Fruit fly (Drosophila melanogaster) whole organism, embryonic: Measurements from ENCODE around the gene Claspin.

Source experiments
- Bdp1 ChIP-seq: fragments of 200-800 bp; sonication (Bioruptor generic); optimal IDR thresholded peaks from 3 replicates; lab custom pipeline; 2016; ENCODE audit warnings: missing biosample characterization, missing genetic modification characterization
- Blimp-1 ChIP-seq: fragments of 200-800 bp; sonication (Bioruptor generic); optimal IDR thresholded peaks from 3 replicates; lab custom pipeline; 2018; ENCODE audit warnings: missing biosample characterization, missing genetic modification characterization, mild to moderate bottlenecking, moderate library complexity, missing genetic modification reagents
- BtbVII ChIP-seq: fragments of 200-800 bp; sonication (Bioruptor generic); optimal IDR thresholded peaks from 3 replicates; lab custom pipeline; 2017; ENCODE audit warnings: missing biosample characterization, mild to moderate bottlenecking, missing genetic modification characterization
- Bteb2 ChIP-seq: fragments of 200-800 bp; sonication (Bioruptor generic); optimal IDR thresholded peaks from 2 replicates; lab custom pipeline; 2016; ENCODE audit warnings: missing biosample characterization, missing genetic modification characterization
- CG10366 ChIP-seq: fragments of 200-800 bp; sonication (Bioruptor generic); IDR thresholded peaks from 2 replicates; pipeline ENCODE4 v1.3.6; 2022; ENCODE audit warnings: missing biosample characterization, missing genetic modification characterization
- CG10431 ChIP-seq: fragments of 200-800 bp; sonication (Bioruptor generic); optimal IDR thresholded peaks from 3 replicates; lab custom pipeline; 2018; ENCODE audit warnings: missing biosample characterization, mild to moderate bottlenecking, missing genetic modification characterization
- CG11504 ChIP-seq: fragments of 200-800 bp; sonication (Bioruptor generic); optimal IDR thresholded peaks from 3 replicates; lab custom pipeline; 2019; ENCODE audit warnings: missing biosample characterization, mild to moderate bottlenecking, missing genetic modification characterization, moderate library complexity
- CG14667 ChIP-seq: fragments of 200-800 bp; sonication (Bioruptor generic); IDR thresholded peaks from 2 replicates; pipeline ENCODE4 v1.3.6; 2022; ENCODE audit warnings: missing biosample characterization, missing genetic modification characterization
- CG15601 ChIP-seq: fragments of 200-800 bp; sonication (Bioruptor generic); optimal IDR thresholded peaks from 3 replicates; lab custom pipeline; 2019; ENCODE audit warnings: missing biosample characterization, mild to moderate bottlenecking, missing genetic modification characterization, moderate library complexity
- CG1602 ChIP-seq: fragments of 200-800 bp; sonication (Bioruptor generic); optimal IDR thresholded peaks from 3 replicates; lab custom pipeline; 2016; ENCODE audit warnings: missing biosample characterization, missing genetic modification characterization
- CG16815 ChIP-seq: fragments of 200-800 bp; sonication (Bioruptor generic); optimal IDR thresholded peaks from 3 replicates; lab custom pipeline; 2017; ENCODE audit warnings: missing biosample characterization, mild to moderate bottlenecking, missing genetic modification characterization
- CG17328 ChIP-seq: fragments of 200-800 bp; sonication (Bioruptor generic); IDR thresholded peaks from 2 replicates; pipeline ENCODE4 v1.3.6; 2022; ENCODE audit warnings: missing biosample characterization, missing genetic modification characterization
- CG17385 ChIP-seq: fragments of 200-800 bp; sonication (Bioruptor generic); optimal IDR thresholded peaks from 3 replicates; lab custom pipeline; 2018; ENCODE audit warnings: missing biosample characterization, mild to moderate bottlenecking, missing genetic modification characterization
- CG17829 ChIP-seq: fragments of 200-800 bp; optimal IDR thresholded peaks from 2 replicates; lab custom pipeline; 2019; ENCODE audit warnings: missing biosample characterization, mild to moderate bottlenecking, missing genetic modification characterization, moderate library complexity
- CG18011 ChIP-seq: fragments of 200-800 bp; sonication (Bioruptor generic); optimal IDR thresholded peaks from 2 replicates; lab custom pipeline; 2017; ENCODE audit warnings: missing biosample characterization, missing genetic modification characterization, mild to moderate bottlenecking, moderate library complexity, missing genotype
- CG1832 ChIP-seq: fragments of 200-800 bp; sonication (Bioruptor generic); optimal IDR thresholded peaks from 2 replicates; lab custom pipeline; 2017; ENCODE audit warnings: missing biosample characterization, mild to moderate bottlenecking, missing genetic modification characterization, inconsistent platforms
- CG30020 ChIP-seq: fragments of 200-800 bp; optimal IDR thresholded peaks from 2 replicates; lab custom pipeline; 2019; ENCODE audit warnings: missing biosample characterization, mild to moderate bottlenecking, missing genetic modification characterization, moderate library complexity
- CG30431 ChIP-seq: fragments of 200-800 bp; sonication (Bioruptor generic); optimal IDR thresholded peaks from 2 replicates; lab custom pipeline; 2017; ENCODE audit warnings: missing biosample characterization, missing genetic modification characterization
- CG33213 ChIP-seq: fragments of 200-800 bp; sonication (Bioruptor generic); optimal IDR thresholded peaks from 3 replicates; lab custom pipeline; 2016; ENCODE audit warnings: missing biosample characterization, missing genetic modification characterization
- CG7786 ChIP-seq: fragments of 200-800 bp; sonication (Bioruptor generic); optimal IDR thresholded peaks from 2 replicates; lab custom pipeline; 2016; ENCODE audit warnings: missing biosample characterization, missing genetic modification characterization
- Camta ChIP-seq: fragments of 200-800 bp; sonication (Bioruptor generic); optimal IDR thresholded peaks from 2 replicates; lab custom pipeline; 2016; ENCODE audit warnings: missing biosample characterization, missing genetic modification characterization
- Dad ChIP-seq: fragments of 200-800 bp; sonication (Bioruptor generic); optimal IDR thresholded peaks from 3 replicates; lab custom pipeline; 2016; ENCODE audit warnings: missing biosample characterization, missing genetic modification characterization
- Doc2 ChIP-seq: fragments of 200-800 bp; sonication (Bioruptor generic); IDR thresholded peaks from 2 replicates; pipeline ENCODE4 v1.3.6; 2022; ENCODE audit warnings: missing biosample characterization, missing genetic modification characterization
- Fer2 ChIP-seq: fragments of 200-800 bp; sonication (Bioruptor generic); optimal IDR thresholded peaks from 2 replicates; lab custom pipeline; 2018; ENCODE audit warnings: missing biosample characterization, mild to moderate bottlenecking, missing genetic modification characterization, moderate library complexity
- HmgZ ChIP-seq: fragments of 200-800 bp; sonication (Bioruptor generic); optimal IDR thresholded peaks from 2 replicates; lab custom pipeline; 2018; ENCODE audit warnings: missing biosample characterization, mild to moderate bottlenecking, missing genetic modification characterization
- Hr3 ChIP-seq: fragments of 200-800 bp; sonication (Bioruptor generic); optimal IDR thresholded peaks from 3 replicates; lab custom pipeline; 2016; ENCODE audit warnings: missing biosample characterization, missing genetic modification characterization
- Jarid2 ChIP-seq: fragments of 200-800 bp; sonication (Bioruptor generic); optimal IDR thresholded peaks from 3 replicates; lab custom pipeline; 2017; ENCODE audit warnings: mild to moderate bottlenecking, missing biosample characterization, missing genetic modification reagents, missing genetic modification characterization
- Kr ChIP-seq: fragments of 200-800 bp; sonication (Bioruptor generic); optimal IDR thresholded peaks from 2 replicates; lab custom pipeline; 2017; ENCODE audit warnings: missing biosample characterization, mild to moderate bottlenecking, missing genetic modification characterization
- MTF-1 ChIP-seq: fragments of 200-800 bp; sonication (Bioruptor generic); optimal IDR thresholded peaks from 2 replicates; lab custom pipeline; 2018; ENCODE audit warnings: missing biosample characterization, mild to moderate bottlenecking, missing genetic modification characterization, borderline replicate concordance
- Med ChIP-seq: fragments of 200-800 bp; sonication (Bioruptor generic); peaks from one replicate; lab custom pipeline; 2016; ENCODE audit warnings: missing biosample characterization, missing genetic modification characterization, mild to moderate bottlenecking, inconsistent platforms, moderate library complexity
- NC2β ChIP-seq: fragments of 200-800 bp; sonication (Bioruptor generic); optimal IDR thresholded peaks from 2 replicates; lab custom pipeline; 2016; ENCODE audit warnings: missing biosample characterization, missing genetic modification characterization
- Vsx1 ChIP-seq: fragments of 200-800 bp; sonication (Bioruptor generic); optimal IDR thresholded peaks from 2 replicates; lab custom pipeline; 2017; ENCODE audit warnings: missing biosample characterization, mild to moderate bottlenecking, missing genetic modification characterization, missing genetic modification reagents
- bab2 ChIP-seq: fragments of 200-800 bp; sonication (Bioruptor generic); optimal IDR thresholded peaks from 2 replicates; lab custom pipeline; 2016; ENCODE audit warnings: missing biosample characterization, missing genetic modification characterization
- bigmax ChIP-seq: fragments of 200-800 bp; sonication (Bioruptor generic); optimal IDR thresholded peaks from 2 replicates; lab custom pipeline; 2018; ENCODE audit warnings: missing biosample characterization, mild to moderate bottlenecking, missing genetic modification characterization
- caup ChIP-seq: fragments of 200-800 bp; sonication (Bioruptor generic); optimal IDR thresholded peaks from 3 replicates; lab custom pipeline; 2017; ENCODE audit warnings: missing biosample characterization, mild to moderate bottlenecking, missing genetic modification characterization, moderate library complexity; ENCODE audit not compliant: severe bottlenecking
- dati ChIP-seq: fragments of 200-800 bp; sonication (Bioruptor generic); IDR thresholded peaks from 2 replicates; pipeline ENCODE4 v1.3.6; 2022; ENCODE audit warnings: missing biosample characterization, missing genetic modification characterization
- gcm ChIP-seq: fragments of 200-800 bp; sonication (Bioruptor generic); optimal IDR thresholded peaks from 2 replicates; lab custom pipeline; 2019; ENCODE audit warnings: missing biosample characterization, mild to moderate bottlenecking, missing genetic modification characterization, moderate library complexity
- gem ChIP-seq: fragments of 200-800 bp; sonication (Bioruptor generic); optimal IDR thresholded peaks from 2 replicates; lab custom pipeline; 2019; ENCODE audit warnings: missing biosample characterization, mild to moderate bottlenecking, missing genetic modification characterization, moderate library complexity
- hbn ChIP-seq: fragments of 200-800 bp; sonication (Bioruptor generic); IDR thresholded peaks from 2 replicates; pipeline ENCODE4 v1.3.6; 2022; ENCODE audit warnings: missing biosample characterization, missing genetic modification characterization; ENCODE audit not compliant: partially characterized antibody
- her ChIP-seq: fragments of 200-800 bp; sonication (Bioruptor generic); optimal IDR thresholded peaks from 2 replicates; lab custom pipeline; 2016; ENCODE audit warnings: missing biosample characterization, missing genetic modification characterization
- jumu ChIP-seq: fragments of 200-800 bp; sonication (Bioruptor generic); optimal IDR thresholded peaks from 3 replicates; lab custom pipeline; 2016; ENCODE audit warnings: missing biosample characterization, missing genetic modification characterization
- nerfin-1 ChIP-seq: fragments of 200-800 bp; sonication (Bioruptor generic); optimal IDR thresholded peaks from 3 replicates; lab custom pipeline; 2019; ENCODE audit warnings: missing biosample characterization, mild to moderate bottlenecking, missing genetic modification characterization, moderate library complexity
- onecut ChIP-seq: fragments of 200-800 bp; sonication (Bioruptor generic); IDR thresholded peaks from 2 replicates; pipeline ENCODE4 v1.3.6; 2022; ENCODE audit warnings: missing biosample characterization, missing genetic modification characterization
- phol ChIP-seq: fragments of 200-800 bp; sonication (Bioruptor generic); optimal IDR thresholded peaks from 3 replicates; lab custom pipeline; 2018; ENCODE audit warnings: missing biosample characterization, mild to moderate bottlenecking, missing genetic modification characterization, moderate library complexity
- seq ChIP-seq: fragments of 200-800 bp; sonication (Bioruptor generic); IDR thresholded peaks from 2 replicates; pipeline ENCODE4 v1.3.6; 2022; ENCODE audit warnings: missing biosample characterization, missing genetic modification characterization
- sqz ChIP-seq: fragments of 200-800 bp; sonication (Bioruptor generic); optimal IDR thresholded peaks from 3 replicates; lab custom pipeline; 2018; ENCODE audit warnings: missing biosample characterization, mild to moderate bottlenecking, missing genetic modification characterization
- sug ChIP-seq: fragments of 200-800 bp; optimal IDR thresholded peaks from 2 replicates; lab custom pipeline; 2019; ENCODE audit warnings: missing biosample characterization, mild to moderate bottlenecking, missing genetic modification characterization, moderate library complexity
- zfh1 ChIP-seq: fragments of 200-800 bp; sonication (Bioruptor generic); IDR thresholded peaks from 3 replicates; pipeline ENCODE4 v1.3.6; 2022; ENCODE audit warnings: missing biosample characterization, missing genetic modification characterization

Gene Claspin

dm6 chr3L:4363887-4364794, 50.9 kb downstream of the Claspin start, which contains the start of the genes Cip4 and mRpS6 (continued):
- peak; percentile 53 for TF ChIP-seq HmgZ (tag; lab: Kevin White, UChicago)
- TF ChIP-seq CG16815 (GFP tag; lab: Kevin White, UChicago): peak; percentile 75
- TF ChIP-seq Bteb2: peak; percentile 56
- TF ChIP-seq Med (GFP tag; lab: Kevin White, UChicago): peak; percentile 89
- peak; percentile 83 for TF ChIP-seq seq (GFP tag; lab: Robert Waterston, UW)
- TF ChIP-seq CG17328 (GFP tag; lab: Robert Waterston, UW): peak; percentile 86
- TF ChIP-seq Camta (GFP tag; lab: Kevin White, UChicago): no peak
- TF ChIP-seq BtbVII: no peak
- peak; percentile 81 for TF ChIP-seq CG15601 (tag; lab: Kevin White, UChicago)
- peak; percentile 53 for TF ChIP-seq CG10431 (GFP tag; lab: Kevin White, UChicago)
- TF ChIP-seq bigmax (GFP tag; lab: Kevin White, UChicago): no peak
- no peak for TF ChIP-seq CG7786 (GFP tag; lab: Kevin White, UChicago)
- peak; percentile 38 for TF ChIP-seq Bdp1 (GFP tag; lab: Kevin White, UChicago)
- no peak for TF ChIP-seq hbn (GFP tag; lab: Robert Waterston, UW)
- TF ChIP-seq Fer2 (tag; lab: Kevin White, UChicago): no peak
- peak; percentile 41; the same call in 1 of the 2 replicates for TF ChIP-seq onecut (GFP tag; lab: Robert Waterston, UW)
- TF ChIP-seq CG30020 (tag; lab: Kevin White, UChicago): peak; percentile 68
- TF ChIP-seq sqz (GFP tag; lab: Kevin White, UChicago): peak; percentile 36
- TF ChIP-seq CG11504 (tag; lab: Kevin White, UChicago): no peak
- peak; percentile 33 for TF ChIP-seq phol (tag; lab: Kevin White, UChicago)
- peak; percentile 14 for TF ChIP-seq MTF-1 (GFP tag; lab: Kevin White, UChicago)
- no peak for TF ChIP-seq CG1832 (GFP tag; lab: Kevin White, UChicago)
- peak; percentile 89 for TF ChIP-seq Kr (GFP tag; lab: Kevin White, UChicago)
- TF ChIP-seq sug (tag; lab: Kevin White, UChicago): peak; percentile 86
- peak; percentile 76 for TF ChIP-seq zfh1 (GFP tag; lab: Robert Waterston, UW)
- peak; percentile 49 for TF ChIP-seq bab2 (GFP tag; lab: Kevin White, UChicago)
- TF ChIP-seq CG1602 (GFP tag; lab: Kevin White, UChicago): peak; percentile 83
- TF ChIP-seq her (GFP tag; lab: Kevin White, UChicago): no peak
- peak; percentile 23 for TF ChIP-seq CG33213 (GFP tag; lab: Kevin White, UChicago)
- no peak for TF ChIP-seq jumu (GFP tag; lab: Kevin White, UChicago)
- TF ChIP-seq Blimp-1 (GFP tag; lab: Kevin White, UChicago): no peak
- TF ChIP-seq Jarid2 (GFP tag; lab: Kevin White, UChicago): peak; percentile 90
- TF ChIP-seq dati (GFP tag; lab: Robert Waterston, UW): peak; percentile 57
- TF ChIP-seq CG17829 (tag; lab: Kevin White, UChicago): peak; percentile 80
- peak; percentile 74 for TF ChIP-seq caup
- TF ChIP-seq Dad (GFP tag; lab: Kevin White, UChicago): no peak
- TF ChIP-seq CG18011: peak; percentile 52
- TF ChIP-seq NC2β (GFP tag; lab: Kevin White, UChicago): peak; percentile 12
- TF ChIP-seq Doc2 (GFP tag; lab: Robert Waterston, UW): no peak
- peak; percentile 90 for TF ChIP-seq CG10366 (GFP tag; lab: Robert Waterston, UW)
- TF ChIP-seq gcm: peak; percentile 79
- TF ChIP-seq nerfin-1 (tag; lab: Kevin White, UChicago): no peak
- peak; percentile 93 for TF ChIP-seq gem (tag; lab: Kevin White, UChicago)
- TF ChIP-seq CG30431 (GFP tag; lab: Kevin White, UChicago): peak; percentile 62
- TF ChIP-seq CG17385: peak; percentile 82
- peak; percentile 25 for TF ChIP-seq Vsx1 (GFP tag; lab: Kevin White, UChicago)
- no peak for TF ChIP-seq CG14667 (GFP tag; lab: Robert Waterston, UW)
- peak; percentile 95 for TF ChIP-seq Hr3 (GFP tag; lab: Kevin White, UChicago)
